Fruit fly (Drosophila melanogaster) whole organism: ENCODE data around the gene Nepl20.
A peak's percentile ranks its signal among the peaks of the same experiment; 100 is the strongest.

Source experiments
- CG8478 ChIP-seq: fragments of >200 bp; optimal IDR thresholded peaks from 2 replicates; lab custom pipeline; 2018; ENCODE audit warnings: inconsistent platforms
- Dll ChIP-seq: fragments of >200 bp; optimal IDR thresholded peaks from 2 replicates; lab custom pipeline; 2017
- EcR ChIP-seq, 2 experiments: fragments of >200 bp; optimal IDR thresholded peaks; 2 replicates each; lab custom pipeline; 2017; ENCODE audit warnings: missing biosample characterization in 2 of 2, missing genetic modification characterization in 2 of 2, missing genetic modification reagents in 2 of 2
- pan ChIP-seq: fragments of >200 bp; optimal IDR thresholded peaks from 2 replicates; lab custom pipeline; 2017
- psq ChIP-seq: fragments of >200 bp; optimal IDR thresholded peaks from 2 replicates; lab custom pipeline; 2017
- usp ChIP-seq: fragments of >200 bp; optimal IDR thresholded peaks from 2 replicates; lab custom pipeline; 2017; ENCODE audit warnings: missing biosample characterization, missing genetic modification characterization, mixed read lengths

The Nepl20 gene

DNA sequence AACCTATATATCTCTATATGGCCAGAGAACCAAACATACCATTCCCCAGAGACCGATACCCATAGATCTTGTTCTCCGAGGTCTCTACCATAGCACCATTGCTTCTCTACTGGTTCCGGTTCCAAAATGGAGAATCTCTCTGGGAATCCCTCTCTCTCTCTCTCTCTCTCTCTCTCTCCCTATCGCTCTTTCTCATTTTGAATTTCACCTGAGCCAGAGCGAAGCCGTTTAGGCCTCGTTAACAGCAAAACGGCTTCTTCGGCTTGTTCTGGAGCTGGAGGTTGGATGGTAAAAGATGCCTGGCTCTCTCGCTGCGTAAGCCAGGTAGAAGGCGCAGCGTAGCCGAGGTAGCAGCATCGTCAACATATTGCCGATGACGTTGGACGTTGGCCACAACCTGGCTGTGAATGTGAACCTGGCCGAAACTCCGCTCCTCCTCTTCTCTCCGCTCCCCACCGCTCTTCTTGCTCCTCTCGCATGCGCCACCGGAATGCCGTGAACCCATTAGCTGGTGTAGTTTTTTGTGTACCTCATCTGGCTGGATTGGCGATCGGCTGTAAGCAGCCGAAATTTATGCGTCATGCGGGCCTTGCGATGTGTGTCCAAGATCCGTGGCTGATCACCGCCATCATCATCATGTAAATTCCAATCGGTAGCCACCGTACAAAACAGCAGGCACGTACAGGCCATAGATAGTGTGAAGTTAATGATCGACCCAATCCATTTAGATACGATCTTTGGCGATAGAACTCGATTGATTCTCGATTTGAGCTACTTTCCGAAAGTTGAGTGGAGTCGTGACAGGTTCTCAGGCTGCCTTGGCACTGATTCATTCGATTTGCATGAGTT, 19.1 kb upstream of the Nepl20 start:
- TF ChIP-seq psq (lab: Kevin White, UChicago), result no peak

DNA sequence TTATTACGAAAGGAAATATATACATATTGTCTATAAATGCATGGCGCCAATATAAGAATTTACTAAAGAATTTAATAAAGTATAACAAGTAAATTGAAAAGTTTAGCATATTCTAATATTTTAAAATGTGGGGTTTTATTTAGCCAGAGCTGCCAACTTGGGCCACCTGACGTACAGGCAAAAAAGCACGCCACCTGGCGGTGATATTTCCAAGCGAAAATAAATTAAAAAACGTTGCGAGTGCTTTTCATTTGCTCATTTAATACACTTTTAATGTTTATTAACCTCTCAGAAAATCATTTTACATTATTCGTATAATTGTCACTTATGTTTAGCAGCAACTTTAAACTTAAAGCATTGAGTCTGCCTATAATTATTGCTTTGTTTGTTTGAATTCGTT, 10.2 kb upstream of the Nepl20 start:
- TF ChIP-seq EcR (GFP tag; optimal IDR thresholded peaks at IDR 0.05; lab: Kevin White, UChicago), result no peak
- TF ChIP-seq Dll (lab: Kevin White, UChicago), result no peak
- TF ChIP-seq pan, result no peak
- no peak for TF ChIP-seq CG8478 (lab: Kevin White, UChicago)
- TF ChIP-seq psq (lab: Kevin White, UChicago), result no peak
- no peak for TF ChIP-seq usp (GFP tag; lab: Kevin White, UChicago)

DNA sequence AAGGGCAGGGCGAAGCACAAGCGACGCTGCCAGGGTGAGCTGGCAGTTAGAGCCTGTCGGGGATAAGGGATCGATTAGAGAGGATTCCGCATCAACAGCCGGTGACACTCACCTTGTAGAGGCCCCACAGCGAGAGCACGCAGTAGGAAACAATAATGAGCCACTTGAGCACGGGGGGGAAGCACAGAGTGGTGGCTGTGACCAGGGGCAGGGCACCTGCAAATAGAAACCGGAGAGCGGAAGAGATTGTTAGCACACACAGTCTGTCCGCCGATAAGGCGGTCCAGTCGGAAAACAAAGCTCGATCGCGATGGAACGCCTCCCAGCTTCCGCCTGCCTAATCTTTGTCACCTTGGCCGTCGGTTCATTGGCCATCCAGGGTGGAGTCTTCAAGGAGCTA, 8.0 kb upstream of the Nepl20 start, which contains the start of gene Nepl17:
TSS of gene Nepl17 (plus strand) at position 301 of the 400 bp plus-strand sequence.
- no peak for TF ChIP-seq CG8478 (lab: Kevin White, UChicago)
- TF ChIP-seq pan, result no peak
- TF ChIP-seq Dll (lab: Kevin White, UChicago), result no peak
- TF ChIP-seq psq (lab: Kevin White, UChicago), result no peak
- TF ChIP-seq usp (GFP tag; lab: Kevin White, UChicago), result no peak
- TF ChIP-seq EcR (GFP tag; optimal IDR thresholded peaks at IDR 0.05; lab: Kevin White, UChicago), result no peak

DNA sequence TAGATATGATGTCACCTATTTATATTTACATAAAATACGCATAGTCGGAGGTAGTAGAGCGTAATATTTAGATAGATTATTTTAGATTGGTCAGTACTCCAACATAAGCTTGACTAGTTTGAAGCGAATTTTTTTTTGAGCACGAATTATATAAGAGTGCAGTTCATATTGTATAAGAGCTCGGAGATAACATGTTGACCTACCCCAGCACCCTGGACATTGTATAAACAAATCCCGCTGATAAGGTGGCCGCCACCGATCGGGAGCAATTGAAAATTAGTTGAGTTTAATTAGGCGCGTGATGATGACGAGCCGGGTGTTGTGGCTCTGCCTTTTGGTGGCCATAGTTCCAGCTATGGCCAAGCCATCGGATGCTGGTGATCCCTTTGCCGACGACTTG, 5.2 kb upstream of the Nepl20 start, which contains the start of gene Nepl18:
TSS of gene Nepl18 (plus strand) at position 277 of the 400 bp plus-strand sequence.
- TF ChIP-seq Dll (lab: Kevin White, UChicago) (no peak), pan (no peak), CG8478 (lab: Kevin White, UChicago) (no peak), usp (GFP tag; lab: Kevin White, UChicago) (no peak), psq (lab: Kevin White, UChicago) (no peak), EcR (GFP tag; optimal IDR thresholded peaks at IDR 0.05; lab: Kevin White, UChicago) (no peak)

DNA sequence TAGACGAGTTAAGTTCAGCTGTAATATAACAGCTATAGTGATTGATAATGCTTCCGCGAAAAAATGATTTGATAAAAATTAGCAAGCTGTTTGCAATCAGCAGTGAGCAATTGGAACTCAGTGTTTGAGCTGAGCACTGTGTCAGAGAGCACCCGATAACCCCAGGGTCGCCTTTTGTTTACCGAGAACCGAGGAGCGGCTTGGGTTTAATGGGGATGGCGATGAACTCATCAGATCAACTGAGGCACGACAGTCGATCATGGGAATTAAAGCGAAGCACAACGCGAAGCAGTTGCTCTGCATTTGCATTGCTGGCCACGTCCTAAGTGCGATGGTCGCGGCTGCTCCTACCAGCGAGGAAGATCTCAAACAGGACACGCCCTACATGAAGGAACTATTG, 2.8 kb downstream of the Nepl20 start, which contains the start of gene Nepl21:
TSS of gene Nepl21 (plus strand) at position 260 of the 400 bp plus-strand sequence.
- no peak for TF ChIP-seq usp (GFP tag; lab: Kevin White, UChicago)
- no peak for TF ChIP-seq pan
- TF ChIP-seq CG8478 (lab: Kevin White, UChicago), result no peak
- no peak for TF ChIP-seq Dll (lab: Kevin White, UChicago)
- no peak for TF ChIP-seq psq (lab: Kevin White, UChicago)
- TF ChIP-seq EcR (GFP tag; optimal IDR thresholded peaks at IDR 0.05; lab: Kevin White, UChicago), result no peak

DNA sequence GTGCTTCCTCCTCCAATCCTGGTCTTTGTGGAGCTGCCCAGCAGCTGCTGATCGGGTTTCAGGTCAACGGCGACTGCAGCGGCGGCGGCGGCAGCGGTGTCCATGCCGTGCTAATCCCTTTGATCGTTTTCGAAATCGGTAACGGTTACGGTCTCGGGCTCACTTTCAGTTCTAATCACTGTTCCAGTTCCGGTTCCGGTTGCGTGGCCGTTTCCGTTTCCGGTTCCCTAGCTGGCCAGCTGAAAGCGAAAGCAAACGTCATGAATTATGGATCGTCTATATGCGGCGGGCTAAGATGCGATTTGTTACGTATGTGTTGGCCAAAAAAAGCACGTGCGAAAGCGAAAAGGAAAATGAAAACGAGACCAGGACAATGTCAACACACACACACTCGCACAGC, 6.2 kb downstream of the Nepl20 start:
- peak; percentile 2 for TF ChIP-seq Dll (lab: Kevin White, UChicago)
- TF ChIP-seq pan, result no peak

DNA sequence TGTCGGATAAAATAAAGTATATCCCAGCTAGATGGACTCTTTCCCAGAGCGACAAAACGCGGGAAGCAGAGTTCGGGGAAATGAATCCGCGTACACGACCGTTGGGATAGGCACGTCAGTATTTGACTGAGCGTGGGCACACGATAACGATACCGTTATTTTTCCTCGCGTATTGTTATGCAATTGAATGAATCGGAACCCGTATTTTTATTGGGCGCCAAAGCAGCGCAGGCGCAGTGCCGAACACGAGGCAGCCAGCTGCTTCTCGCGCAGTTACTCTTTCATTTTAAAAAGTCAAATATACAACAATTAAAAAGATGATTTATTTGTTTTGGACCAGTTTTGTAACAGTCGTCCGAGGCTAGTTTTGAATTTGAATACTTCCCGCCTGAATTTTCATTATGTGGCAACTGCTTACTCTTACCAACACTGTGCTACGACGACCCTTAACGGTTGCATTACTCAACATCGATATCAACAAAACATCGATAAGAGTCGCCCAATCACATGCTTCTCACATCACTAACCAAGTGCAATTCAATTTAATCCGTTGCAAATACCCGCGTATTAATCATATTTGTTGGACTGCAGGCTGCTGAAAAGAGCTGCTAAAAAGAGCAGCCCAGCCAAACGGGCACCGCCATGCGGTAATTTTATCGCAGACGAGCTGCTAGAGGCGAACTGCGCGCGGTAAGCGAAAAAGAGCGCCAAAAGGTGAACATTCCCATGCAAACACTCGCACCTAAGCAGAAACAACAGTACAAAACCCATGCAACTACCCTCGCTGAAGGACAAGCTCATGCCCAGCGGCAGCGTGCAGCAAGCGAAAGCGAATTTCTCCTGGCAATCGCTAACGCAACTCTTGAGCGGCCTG, 7.2 kb downstream of the Nepl20 start, which contains the start of the genes CG33203 and Doa:
TSS of gene CG33203 (minus strand) at position 151 of the 874 bp plus-strand sequence.
TSS of gene Doa (plus strand) at position 515 of the 874 bp plus-strand sequence.
- TF ChIP-seq usp (GFP tag; lab: Kevin White, UChicago) (no peak), EcR (GFP tag; optimal IDR thresholded peaks at IDR 0.05; lab: Kevin White, UChicago) (no peak), CG8478 (lab: Kevin White, UChicago) (no peak), Dll (lab: Kevin White, UChicago) (no peak), psq (lab: Kevin White, UChicago) (no peak)

DNA sequence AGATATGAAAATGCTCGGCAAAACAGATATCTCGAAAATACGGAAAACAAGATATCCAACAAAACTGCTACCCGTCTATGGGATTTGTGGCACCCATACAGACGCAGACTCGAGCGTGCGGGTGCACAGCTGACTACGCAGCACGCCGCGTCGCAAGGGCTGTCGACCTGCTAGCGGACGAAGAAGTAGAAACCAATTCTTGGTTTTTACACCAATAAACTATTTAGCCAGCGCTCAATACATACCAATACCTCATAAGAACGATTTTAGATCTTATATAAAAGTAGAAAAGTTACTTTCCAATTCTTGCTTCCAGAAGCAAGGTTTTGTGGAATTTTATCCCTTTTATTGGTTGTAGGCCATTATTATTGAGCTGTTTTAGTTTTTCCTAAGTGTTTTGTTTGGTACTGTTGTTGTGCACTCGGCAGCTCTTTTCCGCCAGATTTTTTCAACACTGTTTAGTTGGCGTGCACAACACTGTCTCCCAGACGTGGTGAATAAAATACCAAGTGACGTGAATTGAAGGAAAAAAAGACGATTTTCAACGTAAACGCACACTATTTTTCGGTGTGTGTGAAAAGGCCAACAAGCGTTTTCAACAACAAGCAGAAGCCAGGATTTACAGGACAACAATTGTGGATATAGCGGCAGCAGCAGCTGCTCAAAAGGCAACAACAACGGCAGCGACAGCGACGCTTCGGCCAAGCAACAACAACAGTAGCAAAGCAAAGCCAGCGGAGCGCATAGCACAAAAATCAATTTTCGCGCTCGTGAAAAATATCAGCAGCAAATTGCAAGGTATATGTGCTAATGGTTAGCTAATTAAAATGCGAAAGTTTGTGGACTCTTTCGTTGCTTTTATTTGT, 8.2 kb downstream of the Nepl20 start:
- TF ChIP-seq pan (no peak), CG8478 (lab: Kevin White, UChicago) (no peak), Dll (lab: Kevin White, UChicago) (no peak), psq (lab: Kevin White, UChicago) (no peak), EcR (GFP tag; optimal IDR thresholded peaks at IDR 0.05; lab: Kevin White, UChicago) (peak in 1 of 2 experiments; percentile 88), usp (GFP tag; lab: Kevin White, UChicago) (no peak)

DNA sequence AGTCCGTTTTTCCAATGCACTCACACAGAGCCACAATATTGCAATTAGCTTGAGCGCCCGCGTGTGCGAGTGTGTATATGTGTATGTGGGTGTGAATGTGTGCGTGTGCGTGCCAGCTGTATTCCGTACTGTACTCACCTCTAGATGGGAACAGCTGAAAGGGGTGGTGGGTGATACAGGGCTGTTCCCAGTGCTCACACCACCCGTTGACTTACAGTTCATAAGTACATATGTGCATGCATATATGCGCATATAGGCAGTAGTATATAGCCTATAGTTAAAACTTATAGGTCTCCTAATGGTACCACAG, 8.8 kb downstream of the Nepl20 start:
- peak; percentile 71 for TF ChIP-seq CG8478 (lab: Kevin White, UChicago)
- no peak for TF ChIP-seq pan
- no peak for TF ChIP-seq usp (GFP tag; lab: Kevin White, UChicago)
- TF ChIP-seq psq (lab: Kevin White, UChicago), result no peak
- TF ChIP-seq Dll (lab: Kevin White, UChicago), result no peak

DNA sequence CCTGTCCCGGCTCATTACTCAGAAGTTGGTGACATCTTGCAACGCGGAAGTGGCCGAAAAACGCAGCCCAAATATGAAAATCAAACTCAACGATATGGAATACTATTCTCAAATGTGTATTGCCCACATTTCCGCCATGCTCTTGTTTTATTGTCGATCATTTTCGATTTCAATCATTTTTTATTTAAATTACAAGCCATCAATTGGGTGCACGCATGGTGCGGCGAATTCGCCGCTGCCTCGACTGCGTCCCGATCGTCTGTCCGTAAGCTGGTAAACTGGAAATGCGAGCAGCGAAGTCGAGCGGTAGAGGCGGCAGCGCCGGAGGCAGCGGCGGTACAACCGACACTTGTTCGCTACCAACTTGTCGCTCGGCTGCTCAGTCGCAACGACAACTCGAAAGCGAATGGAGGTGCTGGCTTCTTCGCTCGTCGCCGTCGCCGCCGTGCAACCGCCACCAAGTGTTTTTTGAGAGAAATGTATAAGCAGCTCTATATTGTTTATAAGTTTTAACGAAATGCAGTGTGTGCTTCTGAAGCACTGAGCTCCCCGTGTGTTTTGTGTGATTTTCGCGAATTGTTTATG, 11.0 kb downstream of the Nepl20 start:
- TF ChIP-seq EcR (GFP tag; optimal IDR thresholded peaks at IDR 0.05; lab: Kevin White, UChicago) (no peak), Dll (lab: Kevin White, UChicago) (no peak), psq (lab: Kevin White, UChicago) (no peak), CG8478 (lab: Kevin White, UChicago) (no peak), pan (no peak), usp (GFP tag; lab: Kevin White, UChicago) (no peak)
